Worm (Caenorhabditis elegans) whole organism, L1 larva: Measurements from ENCODE around the gene inx-1.

Experiments used
- C16A3.4 ChIP-seq: fragments of 150-350 bp; optimal IDR thresholded peaks from 2 replicates; lab custom pipeline; 2014; ENCODE audit warnings: missing biosample characterization, missing genetic modification characterization
- Y116A8C.19 ChIP-seq: sonication (generic microtip); optimal IDR thresholded peaks from 2 replicates; lab custom pipeline; 2016; ENCODE audit warnings: missing compliant biosample characterization, missing genetic modification characterization, borderline replicate concordance
- aly-2 ChIP-seq: fragments of 150-350 bp; optimal IDR thresholded peaks from 2 replicates; lab custom pipeline; 2014; ENCODE audit warnings: missing biosample characterization, missing genetic modification characterization
- ama-1 ChIP-seq: fragments of 150-350 bp; optimal IDR thresholded peaks from 2 replicates; lab custom pipeline; 2014
- blmp-1 ChIP-seq: fragments of 150-350 bp; optimal IDR thresholded peaks from 2 replicates; lab custom pipeline; 2014; ENCODE audit warnings: missing biosample characterization, missing genetic modification characterization
- ceh-82 ChIP-seq, 3 experiments: fragments of 150-350 bp in 1 of 3; sonication (generic microtip) in 2 of 3; optimal IDR thresholded peaks; 2 replicates each; lab custom pipeline; 2014 to 2017; ENCODE audit warnings: missing biosample characterization in 3 of 3, missing genetic modification characterization in 3 of 3
- dsc-1 ChIP-seq: sonication (generic microtip); optimal IDR thresholded peaks from 2 replicates; lab custom pipeline; 2016; ENCODE audit warnings: mild to moderate bottlenecking, missing genetic modification characterization, missing compliant biosample characterization
- efl-1 ChIP-seq, 4 experiments: fragments of 150-350 bp; optimal IDR thresholded peaks in 3 of 4; peaks in 1 of 4; 1 replicate in 1 of 4; 2 replicates in 3 of 4; lab custom pipeline; 2014; ENCODE audit warnings: missing biosample characterization in 2 of 4, missing genetic modification characterization in 2 of 4, missing genetic modification reagents in 2 of 4
- egl-13 ChIP-seq: sonication (generic microtip); optimal IDR thresholded peaks from 2 replicates; lab custom pipeline; 2016; ENCODE audit warnings: missing genotype, missing genetic modification reagents, missing genetic modification characterization, missing compliant biosample characterization
- elt-2 ChIP-seq: sonication (generic microtip); optimal IDR thresholded peaks from 2 replicates; lab custom pipeline; 2016; ENCODE audit warnings: missing genetic modification characterization, mild to moderate bottlenecking, inconsistent platforms, missing compliant biosample characterization, missing genetic modification reagents
- elt-3 ChIP-seq, 6 experiments: fragments of 150-350 bp in 1 of 6; sonication (generic microtip); optimal IDR thresholded peaks; 2 replicates each; lab custom pipeline; 2017 to 2018; ENCODE audit warnings: missing biosample characterization in 6 of 6, missing genetic modification characterization in 6 of 6, inconsistent platforms in 1 of 6
- fkh-4 ChIP-seq: sonication (generic microtip); optimal IDR thresholded peaks from 2 replicates; lab custom pipeline; 2016; ENCODE audit warnings: missing compliant biosample characterization, missing genetic modification characterization, borderline replicate concordance
- fkh-8 ChIP-seq: sonication (generic microtip); optimal IDR thresholded peaks from 2 replicates; lab custom pipeline; 2016; ENCODE audit warnings: mild to moderate bottlenecking, missing genetic modification characterization, missing compliant biosample characterization
- fos-1 ChIP-seq: fragments of 150-350 bp; optimal IDR thresholded peaks from 2 replicates; lab custom pipeline; 2014; ENCODE audit warnings: missing biosample characterization, missing genetic modification characterization
- grh-1 ChIP-seq: fragments of 200-800 bp; sonication (Bioruptor generic); IDR thresholded peaks from 2 replicates; pipeline ENCODE4 v1.3.6; 2022; ENCODE audit warnings: missing genetic modification reagents, missing genetic modification characterization, missing compliant biosample characterization
- hlh-17 ChIP-seq: fragments of 200-800 bp; sonication (Bioruptor generic); optimal IDR thresholded peaks from 2 replicates; lab custom pipeline; 2018; ENCODE audit warnings: missing genetic modification characterization, mild to moderate bottlenecking, missing compliant biosample characterization, moderate library complexity, borderline replicate concordance
- hpl-2 ChIP-seq: fragments of 150-350 bp; optimal IDR thresholded peaks from 2 replicates; lab custom pipeline; 2014; ENCODE audit warnings: missing biosample characterization, missing genetic modification reagents, missing genetic modification characterization
- irx-1 ChIP-seq: sonication (generic microtip); optimal IDR thresholded peaks from 2 replicates; lab custom pipeline; 2016; ENCODE audit warnings: missing genetic modification characterization, missing compliant biosample characterization
- isw-1 ChIP-seq: fragments of 200-800 bp; sonication (Bioruptor generic); IDR thresholded peaks from 2 replicates; pipeline ENCODE4 v1.3.6; 2022; ENCODE audit warnings: missing genetic modification characterization, missing compliant biosample characterization
- lin-13 ChIP-seq: fragments of 150-350 bp; optimal IDR thresholded peaks from 2 replicates; lab custom pipeline; 2014; ENCODE audit warnings: missing biosample characterization, missing genetic modification reagents, missing genetic modification characterization
- lin-14 ChIP-seq: fragments of 200-800 bp; sonication (Bioruptor generic); optimal IDR thresholded peaks from 2 replicates; lab custom pipeline; 2018; ENCODE audit warnings: mild to moderate bottlenecking, missing genetic modification characterization, moderate library complexity, missing compliant biosample characterization
- lin-35 ChIP-seq, 2 experiments: fragments of 150-350 bp; optimal IDR thresholded peaks; 2 replicates each; lab custom pipeline; 2014; ENCODE audit warnings: missing biosample characterization in 2 of 2, missing genetic modification characterization in 2 of 2, missing genetic modification reagents in 2 of 2
- mdl-1 ChIP-seq, 2 experiments: fragments of 150-350 bp; optimal IDR thresholded peaks; 2 replicates each; lab custom pipeline; 2014 to 2017; ENCODE audit warnings: missing biosample characterization in 2 of 2, missing genetic modification characterization in 2 of 2, inconsistent platforms in 1 of 2
- mef-2 ChIP-seq: fragments of 150-350 bp; optimal IDR thresholded peaks from 2 replicates; lab custom pipeline; 2014; ENCODE audit warnings: missing biosample characterization, missing genetic modification characterization
- mep-1 ChIP-seq: fragments of 150-350 bp; optimal IDR thresholded peaks from 2 replicates; lab custom pipeline; 2014; ENCODE audit warnings: missing biosample characterization, missing genetic modification characterization
- nhr-11 ChIP-seq: fragments of 150-350 bp; optimal IDR thresholded peaks from 2 replicates; lab custom pipeline; 2014; ENCODE audit warnings: missing biosample characterization, missing genetic modification characterization
- nhr-12 ChIP-seq: sonication (generic microtip); optimal IDR thresholded peaks from 2 replicates; lab custom pipeline; 2017; ENCODE audit warnings: missing biosample characterization, missing genetic modification characterization
- nhr-19 ChIP-seq: fragments of 200-800 bp; sonication (Bioruptor generic); conservative IDR thresholded peaks from 2 replicates; pipeline ENCODE4 v1.3.6; 2022; ENCODE audit warnings: missing genetic modification characterization, missing compliant biosample characterization
- nhr-20 ChIP-seq: sonication (generic microtip); optimal IDR thresholded peaks from 2 replicates; lab custom pipeline; 2016; ENCODE audit warnings: mild to moderate bottlenecking, missing genetic modification characterization, missing compliant biosample characterization
- nhr-28 ChIP-seq: fragments of 150-350 bp; optimal IDR thresholded peaks from 2 replicates; lab custom pipeline; 2014; ENCODE audit warnings: missing biosample characterization, missing genetic modification characterization
- nhr-47 ChIP-seq: sonication (generic microtip); optimal IDR thresholded peaks from 2 replicates; lab custom pipeline; 2016; ENCODE audit warnings: mild to moderate bottlenecking, missing genetic modification characterization, moderate library complexity, missing compliant biosample characterization
- nhr-71 ChIP-seq: sonication (generic microtip); optimal IDR thresholded peaks from 2 replicates; lab custom pipeline; 2016; ENCODE audit warnings: mild to moderate bottlenecking, missing genetic modification characterization, moderate library complexity, missing compliant biosample characterization
- nhr-77 ChIP-seq: fragments of 150-350 bp; optimal IDR thresholded peaks from 2 replicates; lab custom pipeline; 2014; ENCODE audit warnings: missing biosample characterization, missing genetic modification characterization
- nhr-90 ChIP-seq: sonication (generic microtip); optimal IDR thresholded peaks from 2 replicates; lab custom pipeline; 2016; ENCODE audit warnings: mild to moderate bottlenecking, missing genetic modification characterization, missing compliant biosample characterization; ENCODE audit not compliant: poor library complexity
- pax-3 ChIP-seq: fragments of 200-800 bp; sonication (Bioruptor generic); optimal IDR thresholded peaks from 2 replicates; lab custom pipeline; 2018; ENCODE audit warnings: mild to moderate bottlenecking, missing genetic modification characterization, moderate library complexity, missing compliant biosample characterization
- rnt-1 ChIP-seq: sonication (generic microtip); optimal IDR thresholded peaks from 2 replicates; lab custom pipeline; 2016; ENCODE audit warnings: mild to moderate bottlenecking, missing genetic modification characterization, moderate library complexity, missing compliant biosample characterization
- skn-1 ChIP-seq: fragments of 150-350 bp; optimal IDR thresholded peaks from 2 replicates; lab custom pipeline; 2014; ENCODE audit warnings: missing biosample characterization, missing genetic modification characterization
- swsn-7 ChIP-seq: sonication (generic microtip); optimal IDR thresholded peaks from 2 replicates; lab custom pipeline; 2016; ENCODE audit warnings: missing genetic modification characterization, missing compliant biosample characterization
- tbx-2 ChIP-seq: sonication (generic microtip); optimal IDR thresholded peaks from 2 replicates; lab custom pipeline; 2016; ENCODE audit warnings: missing genetic modification characterization, missing compliant biosample characterization
- unc-130 ChIP-seq: fragments of 150-350 bp; optimal IDR thresholded peaks from 2 replicates; lab custom pipeline; 2017; ENCODE audit warnings: missing biosample characterization, missing genetic modification characterization, inconsistent platforms
- unc-86 ChIP-seq: sonication (generic microtip); optimal IDR thresholded peaks from 2 replicates; lab custom pipeline; 2016; ENCODE audit warnings: missing genetic modification characterization, missing compliant biosample characterization
- xbp-1 ChIP-seq: sonication (generic microtip); optimal IDR thresholded peaks from 2 replicates; lab custom pipeline; 2016; ENCODE audit warnings: missing genetic modification characterization, missing compliant biosample characterization
- zip-4 ChIP-seq: fragments of 200-800 bp; sonication (Bioruptor generic); optimal IDR thresholded peaks from 2 replicates; lab custom pipeline; 2018; ENCODE audit warnings: mild to moderate bottlenecking, missing genetic modification characterization, moderate library complexity, missing compliant biosample characterization
- ztf-4 ChIP-seq: fragments of 150-350 bp; optimal IDR thresholded peaks from 2 replicates; lab custom pipeline; 2014; ENCODE audit warnings: missing biosample characterization, missing genetic modification characterization

The inx-1 gene

ce11 chrX:6913989-6914388 lies 42.2 kb downstream of the inx-1 start, which contains the start of gene nhx-4:
Gene nhx-4, plus strand, starts transcription at chrX:6914289.
- TF ChIP-seq fkh-4, result no peak
- no peak for TF ChIP-seq grh-1 (GFP tag; lab: Robert Waterston, UW)
- TF ChIP-seq isw-1 (GFP tag; lab: Robert Waterston, UW), result no peak
- TF ChIP-seq ama-1 (lab: Kevin White, UChicago), result no peak
- no peak for TF ChIP-seq nhr-19
- TF ChIP-seq ztf-4, result no peak

ce11 chrX:6905581-6905980 lies 50.6 kb downstream of the inx-1 start:
- TF ChIP-seq nhr-11 (no peak), elt-2 (tag; lab: Kevin White, UChicago) (peak; percentile 77), nhr-28 (tag; lab: Kevin White, UChicago) (no peak), nhr-90 (tag; lab: Kevin White, UChicago) (peak; percentile 14), mef-2 (tag; lab: Kevin White, UChicago) (no peak), lin-35 (GFP tag; optimal IDR thresholded peaks at IDR 0.05; lab: Kevin White, UChicago) (peak in 1 of 2 experiments; percentile 32)

- TF ChIP-seq ama-1 (lab: Kevin White, UChicago), result no peak
- TF ChIP-seq lin-14 (GFP tag; lab: Kevin White, UChicago), result peak; percentile 24
- no peak for TF ChIP-seq efl-1 (optimal IDR thresholded peaks at IDR 0.05; lab: Kevin White, UChicago)
- peak in 1 of 2 experiments; percentile 44 for TF ChIP-seq efl-1 (GFP tag; optimal IDR thresholded peaks at IDR 0.05 in 1 of 2; lab: Kevin White, UChicago)
These were observed 52.0 kb downstream of the inx-1 start, which contains the start of gene sid-5 for ce11 chrX:6904064-6904771. Gene sid-5, plus strand, starts transcription at chrX:6904721.

ce11 chrX:6902958-6903357 lies 53.2 kb downstream of the inx-1 start:
- peak; percentile 11 for TF ChIP-seq zip-4 (GFP tag; lab: Kevin White, UChicago)
- peak; percentile 31 for TF ChIP-seq fos-1 (tag; lab: Kevin White, UChicago)
- TF ChIP-seq egl-13 (tag; lab: Kevin White, UChicago), result no peak
- TF ChIP-seq swsn-7, result peak; percentile 51
- TF ChIP-seq ceh-82 (tag; optimal IDR thresholded peaks at IDR 0.05; lab: Kevin White, UChicago), result peak in 2 of 3 experiments; percentile 3 to 43
- peak; percentile 30 for TF ChIP-seq nhr-77
- TF ChIP-seq rnt-1 (tag; lab: Kevin White, UChicago), result peak; percentile 75
- peak; percentile 71 for TF ChIP-seq nhr-47
- no peak for TF ChIP-seq hlh-17 (GFP tag; lab: Kevin White, UChicago)
- TF ChIP-seq pax-3 (tag; lab: Kevin White, UChicago), result no peak
- TF ChIP-seq lin-35 (GFP tag; optimal IDR thresholded peaks at IDR 0.05; lab: Kevin White, UChicago), result peak in 1 of 2 experiments; percentile 73
- TF ChIP-seq mep-1 (tag; lab: Kevin White, UChicago), result peak; percentile 31
- no peak for TF ChIP-seq fkh-4
- no peak for TF ChIP-seq aly-2
- TF ChIP-seq C16A3.4 (tag; lab: Kevin White, UChicago), result peak; percentile 68
- TF ChIP-seq nhr-20 (tag; lab: Kevin White, UChicago), result peak; percentile 62
- TF ChIP-seq mdl-1 (tag; optimal IDR thresholded peaks at IDR 0.05; lab: Kevin White, UChicago), result peak in 1 of 2 experiments; percentile 76
- TF ChIP-seq nhr-19, result peak; percentile 65
- TF ChIP-seq lin-14 (GFP tag; lab: Kevin White, UChicago), result peak; percentile 65
- peak; percentile 53 for TF ChIP-seq lin-13 (GFP tag; lab: Kevin White, UChicago)
- TF ChIP-seq elt-3 (tag; optimal IDR thresholded peaks at IDR 0.05; lab: Kevin White, UChicago), result peak in 1 of 6 experiments; percentile 26
- TF ChIP-seq xbp-1 (tag; lab: Kevin White, UChicago), result peak; percentile 59
- TF ChIP-seq fkh-8 (tag; lab: Kevin White, UChicago), result peak; percentile 30
- TF ChIP-seq irx-1 (tag; lab: Kevin White, UChicago), result no peak
- peak; percentile 15 for TF ChIP-seq unc-130 (tag; lab: Kevin White, UChicago)
- peak; percentile 61 for TF ChIP-seq nhr-90 (tag; lab: Kevin White, UChicago)
- peak; percentile 26 for TF ChIP-seq skn-1 (tag; lab: Kevin White, UChicago)
- TF ChIP-seq nhr-71 (tag; lab: Kevin White, UChicago), result peak; percentile 77
- TF ChIP-seq dsc-1 (tag; lab: Kevin White, UChicago), result peak; percentile 68
- TF ChIP-seq nhr-12 (tag; lab: Kevin White, UChicago), result no peak
- no peak for TF ChIP-seq unc-86 (tag; lab: Kevin White, UChicago)
- TF ChIP-seq Y116A8C.19 (tag; lab: Kevin White, UChicago), result no peak
- TF ChIP-seq blmp-1 (tag; lab: Kevin White, UChicago), result peak; percentile 9
- peak; percentile 5 to 20 for TF ChIP-seq efl-1 (optimal IDR thresholded peaks at IDR 0.05; lab: Kevin White, UChicago)
- peak in 1 of 2 experiments; percentile 90 for TF ChIP-seq efl-1 (GFP tag; optimal IDR thresholded peaks at IDR 0.05 in 1 of 2; lab: Kevin White, UChicago)
- TF ChIP-seq hpl-2 (GFP tag; lab: Kevin White, UChicago), result peak; percentile 48
- peak; percentile 42 for TF ChIP-seq tbx-2 (tag; lab: Kevin White, UChicago)
